Worm (Caenorhabditis elegans): ENCODE data around the gene sma-2.

sma-2 gene

ce11 chrIII:8797211-8797733, 47.8 kb downstream of the sma-2 start (continued):
- TF ChIP-seq ztf-22 (GFP tag; optimal IDR thresholded peaks at IDR 0.05) (peak; percentile 81), atf-7 (tag; optimal IDR thresholded peaks at IDR 0.05) (peak; percentile 90), let-607 (tag; optimal IDR thresholded peaks at IDR 0.05) (peak; percentile 9 to 78), nhr-90 (tag; optimal IDR thresholded peaks at IDR 0.05) (peak; percentile 57), chd-7 (tag; optimal IDR thresholded peaks at IDR 0.05) (peak; percentile 71), fkh-3 (tag; optimal IDR thresholded peaks at IDR 0.05) (no peak), mcd-1 (GFP tag; IDR thresholded peaks at IDR 0.05) (peak; percentile 55), lin-26 (GFP tag; IDR thresholded peaks at IDR 0.05) (peak; percentile 69; the same call in 1 of the 2 replicates), hmg-20 (GFP tag; IDR thresholded peaks at IDR 0.05) (0 out of 2 replicates have a peak, but pooled peaks have one; percentile 8), ceh-40 (GFP tag; IDR thresholded peaks at IDR 0.05) (no peak), unc-62 (GFP tag; optimal IDR thresholded peaks at IDR 0.05) (peak; percentile 74), lir-1 (GFP tag; conservative IDR thresholded peaks at IDR 0.05) (no peak), pha-4 (tag; optimal IDR thresholded peaks at IDR 0.05) (no peak), snpc-4 (GFP tag; optimal IDR thresholded peaks at IDR 0.05) (peak; percentile 22), snpc-4 (tag; optimal IDR thresholded peaks at IDR 0.05) (peak; percentile 29 to 69 (median 43)), attf-5 (GFP tag; optimal IDR thresholded peaks at IDR 0.05) (peak; percentile 89), ztf-3 (GFP tag; optimal IDR thresholded peaks at IDR 0.05) (peak; percentile 76), tbx-9 (tag; optimal IDR thresholded peaks at IDR 0.05; ENCODE audit: borderline replicate concordance) (no peak), K11D2.4 (GFP tag; IDR thresholded peaks at IDR 0.05) (peak; percentile 74), Y53G8AR.9 (GFP tag; conservative IDR thresholded peaks at IDR 0.05) (no peak), tlf-1 (GFP tag; optimal IDR thresholded peaks at IDR 0.05) (peak; percentile 9), nhr-179 (tag; optimal IDR thresholded peaks at IDR 0.05) (no peak)

- no peak for TF ChIP-seq bed-2 (GFP tag; IDR thresholded peaks at IDR 0.05)
- TF ChIP-seq hmg-1.2 (GFP tag; IDR thresholded peaks at IDR 0.05), result peak; percentile 66
- peak; percentile 42 for TF ChIP-seq madf-10 (tag; optimal IDR thresholded peaks at IDR 0.05)
- no peak for TF ChIP-seq F23B12.7 (tag; optimal IDR thresholded peaks at IDR 0.05; ENCODE audit: insufficient read depth)
- TF ChIP-seq Y67H2A.10 (GFP tag; conservative IDR thresholded peaks at IDR 0.05), result no peak
- no peak for TF ChIP-seq nfya-1 (tag; optimal IDR thresholded peaks at IDR 0.05; ENCODE audit: borderline replicate concordance, insufficient read depth)
- peak; percentile 20 for TF ChIP-seq dpff-1 (tag; optimal IDR thresholded peaks at IDR 0.05)
- 0 out of 2 replicates have a peak, but pooled peaks have one; percentile 8 for TF ChIP-seq egl-18 (GFP tag; IDR thresholded peaks at IDR 0.05)
- no peak for TF ChIP-seq tbp1 (GFP tag; optimal IDR thresholded peaks at IDR 0.05)
- TF ChIP-seq C17E4.6 (GFP tag; IDR thresholded peaks at IDR 0.05), result 0 out of 2 replicates have a peak, but pooled peaks have one; percentile 32
- no peak for TF ChIP-seq ztf-28 (GFP tag; IDR thresholded peaks at IDR 0.05)
- TF ChIP-seq nfyb-1 (GFP tag; IDR thresholded peaks at IDR 0.05), result 0 out of 2 replicates have a peak, but pooled peaks have one; percentile 50
- TF ChIP-seq ccch-3 (GFP tag; optimal IDR thresholded peaks at IDR 0.05), result no peak
- TF ChIP-seq F52B5.7 (tag; optimal IDR thresholded peaks at IDR 0.05), result no peak
- TF ChIP-seq egl-44 (GFP tag; IDR thresholded peaks at IDR 0.05), result peak; percentile 69; the same call in 1 of the 2 replicates
- no peak for TF ChIP-seq Y79H2A.3 (GFP tag; conservative IDR thresholded peaks at IDR 0.05)
- no peak for TF ChIP-seq F39B2.1 (GFP tag; IDR thresholded peaks at IDR 0.05)
- no peak for TF ChIP-seq rcor-1 (GFP tag; IDR thresholded peaks at IDR 0.05)
- TF ChIP-seq let-607 (tag; optimal IDR thresholded peaks at IDR 0.05), result peak in 1 of 2 experiments; percentile 36
- TF ChIP-seq bed-1 (GFP tag; IDR thresholded peaks at IDR 0.05), result no peak
- TF ChIP-seq ztf-26 (tag; optimal IDR thresholded peaks at IDR 0.05), result peak; percentile 51
- 0 out of 2 replicates have a peak, but pooled peaks have one; percentile 12 for TF ChIP-seq ekl-4 (GFP tag; IDR thresholded peaks at IDR 0.05)
- TF ChIP-seq ceh-100 (GFP tag; IDR thresholded peaks at IDR 0.05), result no peak
- TF ChIP-seq attf-5 (GFP tag; optimal IDR thresholded peaks at IDR 0.05), result peak; percentile 86
- TF ChIP-seq repo-1 (tag; optimal IDR thresholded peaks at IDR 0.05), result peak; percentile 57
- no peak for TF ChIP-seq him-1 (tag; optimal IDR thresholded peaks at IDR 0.05)
These were observed 50.7 kb downstream of the sma-2 start, which contains the start of gene F54F2.6 for ce11 chrIII:8799964-8800795. Gene F54F2.6 (minus strand): TSS chrIII:8800701.

Data from whole organism, young adult.